Fruit fly (Drosophila melanogaster): ENCODE measurements around the gene Iml1.

- no peak for TF ChIP-seq EcR (GFP tag; optimal IDR thresholded peaks at IDR 0.05)
- TF ChIP-seq CG10348 (GFP tag; IDR thresholded peaks at IDR 0.05), result no peak
- no peak for TF ChIP-seq CG8301 (tag; optimal IDR thresholded peaks at IDR 0.05)
- no peak for TF ChIP-seq CG8159 (tag; optimal IDR thresholded peaks at IDR 0.05)
- no peak for TF ChIP-seq CG4496 (GFP tag; IDR thresholded peaks at IDR 0.05)
- no peak for TF ChIP-seq Snoo (tag; optimal IDR thresholded peaks at IDR 0.05)
These were observed 15.3 kb upstream of the Iml1 start for dm6 chr3L:1549148-1549547.
